Worm (Caenorhabditis elegans) whole organism, L1 larva: Measurements from ENCODE around the gene F42A8.1.

ENCODE experiments used
- C04F5.9 ChIP-seq: sonication (generic microtip); optimal IDR thresholded peaks from 2 replicates; lab custom pipeline; 2016; ENCODE audit warnings: missing genetic modification characterization, missing compliant biosample characterization
- C34B4.2 ChIP-seq: sonication (generic microtip); optimal IDR thresholded peaks from 2 replicates; lab custom pipeline; 2017; ENCODE audit warnings: mild to moderate bottlenecking, missing genetic modification characterization, missing compliant biosample characterization
- aha-1 ChIP-seq: fragments of 150-350 bp; optimal IDR thresholded peaks from 2 replicates; lab custom pipeline; 2014; ENCODE audit warnings: missing biosample characterization, missing genetic modification characterization
- alr-1 ChIP-seq: fragments of 200-800 bp; sonication (Bioruptor generic); optimal IDR thresholded peaks from 2 replicates; lab custom pipeline; 2018; ENCODE audit warnings: borderline replicate concordance, mild to moderate bottlenecking, missing genetic modification characterization, missing compliant biosample characterization
- aly-2 ChIP-seq: fragments of 150-350 bp; optimal IDR thresholded peaks from 2 replicates; lab custom pipeline; 2014; ENCODE audit warnings: missing biosample characterization, missing genetic modification characterization
- ama-1 ChIP-seq: fragments of 150-350 bp; optimal IDR thresholded peaks from 2 replicates; lab custom pipeline; 2014
- blmp-1 ChIP-seq: fragments of 150-350 bp; optimal IDR thresholded peaks from 2 replicates; lab custom pipeline; 2014; ENCODE audit warnings: missing biosample characterization, missing genetic modification characterization
- ceh-63 ChIP-seq: fragments of 200-800 bp; sonication (Bioruptor generic); optimal IDR thresholded peaks from 2 replicates; lab custom pipeline; 2018; ENCODE audit warnings: mild to moderate bottlenecking, missing genetic modification characterization, missing compliant biosample characterization
- ceh-8 ChIP-seq: fragments of 200-800 bp; sonication (Bioruptor generic); optimal IDR thresholded peaks from 2 replicates; lab custom pipeline; 2018; ENCODE audit warnings: mild to moderate bottlenecking, missing genetic modification characterization, moderate library complexity, missing compliant biosample characterization
- ces-1 ChIP-seq: fragments of 150-350 bp; optimal IDR thresholded peaks from 2 replicates; lab custom pipeline; 2014; ENCODE audit warnings: missing biosample characterization, missing genetic modification reagents, missing genetic modification characterization
- dpl-1 ChIP-seq, 3 experiments: fragments of 150-350 bp in 2 of 3; sonication (generic microtip) in 1 of 3; optimal IDR thresholded peaks; 2 replicates each; lab custom pipeline; 2014 to 2017; ENCODE audit warnings: missing biosample characterization in 3 of 3, missing genetic modification characterization in 3 of 3, missing genetic modification reagents in 3 of 3
- efl-1 ChIP-seq, 4 experiments: fragments of 150-350 bp; optimal IDR thresholded peaks in 3 of 4; peaks in 1 of 4; 1 replicate in 1 of 4; 2 replicates in 3 of 4; lab custom pipeline; 2014; ENCODE audit warnings: missing biosample characterization in 2 of 4, missing genetic modification characterization in 2 of 4, missing genetic modification reagents in 2 of 4
- efl-3 ChIP-seq: fragments of 200-800 bp; sonication (Bioruptor generic); optimal IDR thresholded peaks from 2 replicates; lab custom pipeline; 2018; ENCODE audit warnings: mild to moderate bottlenecking, missing genetic modification characterization, missing compliant biosample characterization
- egl-13 ChIP-seq: sonication (generic microtip); optimal IDR thresholded peaks from 2 replicates; lab custom pipeline; 2016; ENCODE audit warnings: missing genotype, missing genetic modification reagents, missing genetic modification characterization, missing compliant biosample characterization
- ets-5 ChIP-seq: fragments of 200-800 bp; sonication (Bioruptor generic); IDR thresholded peaks from 2 replicates; pipeline ENCODE4 v1.3.6; 2022; ENCODE audit warnings: missing genetic modification characterization, missing compliant biosample characterization
- fkh-10 ChIP-seq: sonication (generic microtip); optimal IDR thresholded peaks from 2 replicates; lab custom pipeline; 2017; ENCODE audit warnings: missing biosample characterization, missing genetic modification reagents, missing genetic modification characterization
- fkh-4 ChIP-seq: sonication (generic microtip); optimal IDR thresholded peaks from 2 replicates; lab custom pipeline; 2016; ENCODE audit warnings: missing compliant biosample characterization, missing genetic modification characterization, borderline replicate concordance
- hlh-17 ChIP-seq: fragments of 200-800 bp; sonication (Bioruptor generic); optimal IDR thresholded peaks from 2 replicates; lab custom pipeline; 2018; ENCODE audit warnings: missing genetic modification characterization, mild to moderate bottlenecking, missing compliant biosample characterization, moderate library complexity, borderline replicate concordance
- isw-1 ChIP-seq: fragments of 200-800 bp; sonication (Bioruptor generic); IDR thresholded peaks from 2 replicates; pipeline ENCODE4 v1.3.6; 2022; ENCODE audit warnings: missing genetic modification characterization, missing compliant biosample characterization
- lin-13 ChIP-seq: fragments of 150-350 bp; optimal IDR thresholded peaks from 2 replicates; lab custom pipeline; 2014; ENCODE audit warnings: missing biosample characterization, missing genetic modification reagents, missing genetic modification characterization
- lin-14 ChIP-seq: fragments of 200-800 bp; sonication (Bioruptor generic); optimal IDR thresholded peaks from 2 replicates; lab custom pipeline; 2018; ENCODE audit warnings: mild to moderate bottlenecking, missing genetic modification characterization, moderate library complexity, missing compliant biosample characterization
- lin-15B ChIP-seq: fragments of 150-350 bp; sonication (generic microtip); optimal IDR thresholded peaks from 3 replicates; lab custom pipeline; 2014; ENCODE audit warnings: missing biosample characterization, missing genetic modification characterization
- lin-35 ChIP-seq, 2 experiments: fragments of 150-350 bp; optimal IDR thresholded peaks; 2 replicates each; lab custom pipeline; 2014; ENCODE audit warnings: missing biosample characterization in 2 of 2, missing genetic modification characterization in 2 of 2, missing genetic modification reagents in 2 of 2
- lir-3 ChIP-seq: sonication (generic microtip); optimal IDR thresholded peaks from 2 replicates; lab custom pipeline; 2016; ENCODE audit warnings: mild to moderate bottlenecking, missing genetic modification characterization, moderate library complexity, missing compliant biosample characterization; ENCODE audit not compliant: poor library complexity
- lsy-2 ChIP-seq, 2 experiments: fragments of 150-350 bp; optimal IDR thresholded peaks; 2 replicates each; lab custom pipeline; 2014; ENCODE audit warnings: missing biosample characterization in 2 of 2, missing genetic modification characterization in 2 of 2
- mab-9 ChIP-seq: fragments of 200-800 bp; sonication (Bioruptor generic); IDR thresholded peaks from 2 replicates; pipeline ENCODE4 v1.3.6; 2022; ENCODE audit warnings: missing genetic modification reagents, missing genetic modification characterization, missing compliant biosample characterization
- mef-2 ChIP-seq: fragments of 150-350 bp; optimal IDR thresholded peaks from 2 replicates; lab custom pipeline; 2014; ENCODE audit warnings: missing biosample characterization, missing genetic modification characterization
- nhr-11 ChIP-seq: fragments of 150-350 bp; optimal IDR thresholded peaks from 2 replicates; lab custom pipeline; 2014; ENCODE audit warnings: missing biosample characterization, missing genetic modification characterization
- nhr-12 ChIP-seq: sonication (generic microtip); optimal IDR thresholded peaks from 2 replicates; lab custom pipeline; 2017; ENCODE audit warnings: missing biosample characterization, missing genetic modification characterization
- nhr-19 ChIP-seq: fragments of 200-800 bp; sonication (Bioruptor generic); conservative IDR thresholded peaks from 2 replicates; pipeline ENCODE4 v1.3.6; 2022; ENCODE audit warnings: missing genetic modification characterization, missing compliant biosample characterization
- nhr-20 ChIP-seq: sonication (generic microtip); optimal IDR thresholded peaks from 2 replicates; lab custom pipeline; 2016; ENCODE audit warnings: mild to moderate bottlenecking, missing genetic modification characterization, missing compliant biosample characterization
- nhr-237 ChIP-seq: fragments of 150-350 bp; optimal IDR thresholded peaks from 2 replicates; lab custom pipeline; 2014; ENCODE audit warnings: missing biosample characterization, missing genetic modification characterization
- nhr-28 ChIP-seq: fragments of 150-350 bp; optimal IDR thresholded peaks from 2 replicates; lab custom pipeline; 2014; ENCODE audit warnings: missing biosample characterization, missing genetic modification characterization
- nhr-71 ChIP-seq: sonication (generic microtip); optimal IDR thresholded peaks from 2 replicates; lab custom pipeline; 2016; ENCODE audit warnings: mild to moderate bottlenecking, missing genetic modification characterization, moderate library complexity, missing compliant biosample characterization
- nhr-76 ChIP-seq: sonication (generic microtip); optimal IDR thresholded peaks from 2 replicates; lab custom pipeline; 2017; ENCODE audit warnings: missing biosample characterization, missing genetic modification characterization
- nhr-85 ChIP-seq: sonication (generic microtip); peaks from one replicate; lab custom pipeline; 2016; ENCODE audit warnings: missing genetic modification characterization, inconsistent platforms, missing compliant biosample characterization
- nhr-90 ChIP-seq: sonication (generic microtip); optimal IDR thresholded peaks from 2 replicates; lab custom pipeline; 2016; ENCODE audit warnings: mild to moderate bottlenecking, missing genetic modification characterization, missing compliant biosample characterization; ENCODE audit not compliant: poor library complexity
- pax-3 ChIP-seq: fragments of 200-800 bp; sonication (Bioruptor generic); optimal IDR thresholded peaks from 2 replicates; lab custom pipeline; 2018; ENCODE audit warnings: mild to moderate bottlenecking, missing genetic modification characterization, moderate library complexity, missing compliant biosample characterization
- pqm-1 ChIP-seq: sonication (generic microtip); optimal IDR thresholded peaks from 3 replicates; lab custom pipeline; 2017; ENCODE audit warnings: missing biosample characterization, missing genetic modification characterization
- rnt-1 ChIP-seq: sonication (generic microtip); optimal IDR thresholded peaks from 2 replicates; lab custom pipeline; 2016; ENCODE audit warnings: mild to moderate bottlenecking, missing genetic modification characterization, moderate library complexity, missing compliant biosample characterization
- skn-1 ChIP-seq: fragments of 150-350 bp; optimal IDR thresholded peaks from 2 replicates; lab custom pipeline; 2014; ENCODE audit warnings: missing biosample characterization, missing genetic modification characterization
- snpc-4 ChIP-seq: fragments of 150-350 bp; optimal IDR thresholded peaks from 2 replicates; lab custom pipeline; 2014; ENCODE audit warnings: missing biosample characterization, missing genetic modification characterization
- snu-23 ChIP-seq: sonication (generic microtip); optimal IDR thresholded peaks from 2 replicates; lab custom pipeline; 2016; ENCODE audit warnings: missing genetic modification characterization, missing compliant biosample characterization
- sup-37 ChIP-seq: fragments of 200-800 bp; sonication (Bioruptor generic); optimal IDR thresholded peaks from 2 replicates; lab custom pipeline; 2018; ENCODE audit warnings: mild to moderate bottlenecking, missing genetic modification characterization, missing compliant biosample characterization
- unc-30 ChIP-seq: sonication (generic microtip); optimal IDR thresholded peaks from 2 replicates; lab custom pipeline; 2017; ENCODE audit warnings: missing biosample characterization, missing genetic modification characterization
- unc-98 ChIP-seq: fragments of 200-800 bp; sonication (Bioruptor generic); IDR thresholded peaks from 2 replicates; pipeline ENCODE4 v1.3.6; 2022; ENCODE audit warnings: missing genetic modification characterization, missing compliant biosample characterization
- xbp-1 ChIP-seq: sonication (generic microtip); optimal IDR thresholded peaks from 2 replicates; lab custom pipeline; 2016; ENCODE audit warnings: missing genetic modification characterization, missing compliant biosample characterization

F42A8.1 gene

ce11 chrII:9352669-9353068 lies 6.3 kb upstream of the F42A8.1 start, which contains the start of the genes sdhb-1 and cup-15:
sdhb-1 (minus strand) TSS chrII:9352731.
cup-15 (plus strand) TSS chrII:9353000.
- TF ChIP-seq ets-5 (GFP tag; lab: Robert Waterston, UW) (no peak), pqm-1 (no peak), efl-3 (GFP tag; lab: Kevin White, UChicago) (no peak), lin-15B (tag; lab: Kevin White, UChicago) (no peak), nhr-11 (tag; lab: Kevin White, UChicago) (no peak), blmp-1 (tag; lab: Kevin White, UChicago) (peak; percentile 27), pax-3 (tag; lab: Kevin White, UChicago) (no peak), rnt-1 (no peak), unc-98 (GFP tag; lab: Robert Waterston, UW) (no peak), lir-3 (tag; lab: Kevin White, UChicago) (no peak), dpl-1 (GFP tag; optimal IDR thresholded peaks at IDR 0.05; lab: Kevin White, UChicago) (peak in 2 of 3 experiments; percentile 0 to 46), alr-1 (tag; lab: Kevin White, UChicago) (no peak), efl-1 (optimal IDR thresholded peaks at IDR 0.05; lab: Kevin White, UChicago) (peak; percentile 13 to 14), efl-1 (GFP tag; optimal IDR thresholded peaks at IDR 0.05 in 1 of 2; lab: Kevin White, UChicago) (no peak), lin-35 (GFP tag; optimal IDR thresholded peaks at IDR 0.05; lab: Kevin White, UChicago) (peak in 1 of 2 experiments; percentile 53), lin-14 (GFP tag; lab: Kevin White, UChicago) (peak; percentile 27), snu-23 (GFP tag; lab: Kevin White, UChicago) (peak; percentile 1), C34B4.2 (tag; lab: Kevin White, UChicago) (no peak), lsy-2 (tag; optimal IDR thresholded peaks at IDR 0.05; lab: Kevin White, UChicago) (peak; percentile 26 to 53), nhr-71 (peak; percentile 31)

DNA sequence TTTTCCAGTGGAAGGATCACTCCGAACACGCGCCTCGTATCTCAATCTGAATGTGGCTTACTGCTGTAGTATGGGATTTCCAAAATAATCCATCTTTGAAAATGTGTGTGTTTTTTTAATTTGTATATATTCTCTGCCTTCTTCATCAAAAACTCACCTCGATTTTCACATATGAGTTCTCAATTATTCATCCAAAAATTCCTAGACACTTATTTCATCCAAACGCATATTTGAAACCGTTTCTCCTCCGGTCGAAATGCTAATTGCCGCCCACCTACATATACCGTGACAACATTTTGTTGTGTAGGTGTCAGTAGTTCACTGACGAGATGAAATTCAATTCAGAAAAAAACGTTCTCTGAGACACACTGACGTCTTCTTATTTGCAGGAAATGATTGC lies 1.1 kb upstream of the F42A8.1 start:
- TF ChIP-seq ama-1, result no peak
- TF ChIP-seq snpc-4 (tag; lab: Kevin White, UChicago), result no peak
- TF ChIP-seq lin-35 (GFP tag; optimal IDR thresholded peaks at IDR 0.05; lab: Kevin White, UChicago), result no peak
- TF ChIP-seq nhr-237 (tag; lab: Kevin White, UChicago), result no peak
- no peak for TF ChIP-seq aly-2 (tag; lab: Kevin White, UChicago)
- no peak for TF ChIP-seq unc-30 (tag; lab: Kevin White, UChicago)
- no peak for TF ChIP-seq fkh-10
- TF ChIP-seq aha-1 (tag; lab: Kevin White, UChicago), result no peak
- TF ChIP-seq egl-13 (tag; lab: Kevin White, UChicago), result no peak
- TF ChIP-seq nhr-19 (GFP tag; lab: Robert Waterston, UW), result no peak
- TF ChIP-seq nhr-28 (tag; lab: Kevin White, UChicago), result no peak
- TF ChIP-seq pqm-1, result no peak
- TF ChIP-seq nhr-90 (tag; lab: Kevin White, UChicago), result no peak
- TF ChIP-seq skn-1 (tag; lab: Kevin White, UChicago), result no peak
- TF ChIP-seq C04F5.9 (tag; lab: Kevin White, UChicago), result no peak
- TF ChIP-seq mef-2 (tag; lab: Kevin White, UChicago), result no peak
- no peak for TF ChIP-seq ceh-63 (GFP tag; lab: Kevin White, UChicago)
- TF ChIP-seq xbp-1, result no peak

ce11 chrII:9345794-9346193 lies 596 bp downstream of the F42A8.1 start:
- TF ChIP-seq fkh-10 (no peak), fkh-4 (no peak), ceh-8 (no peak), blmp-1 (tag; lab: Kevin White, UChicago) (peak; percentile 55), lin-13 (GFP tag; lab: Kevin White, UChicago) (no peak), hlh-17 (GFP tag; lab: Kevin White, UChicago) (no peak), lin-15B (tag; lab: Kevin White, UChicago) (no peak), sup-37 (GFP tag; lab: Kevin White, UChicago) (no peak), aly-2 (tag; lab: Kevin White, UChicago) (no peak), nhr-12 (tag; lab: Kevin White, UChicago) (no peak), nhr-85 (peak; percentile 64), lin-14 (GFP tag; lab: Kevin White, UChicago) (no peak), nhr-76 (tag; lab: Kevin White, UChicago) (no peak), unc-98 (GFP tag; lab: Robert Waterston, UW) (no peak), ces-1 (no peak), ceh-63 (GFP tag; lab: Kevin White, UChicago) (no peak), isw-1 (no peak), efl-1 (optimal IDR thresholded peaks at IDR 0.05; lab: Kevin White, UChicago) (no peak), efl-1 (GFP tag; optimal IDR thresholded peaks at IDR 0.05 in 1 of 2; lab: Kevin White, UChicago) (peak in 1 of 2 experiments; percentile 30), nhr-20 (tag; lab: Kevin White, UChicago) (no peak), dpl-1 (GFP tag; optimal IDR thresholded peaks at IDR 0.05; lab: Kevin White, UChicago) (no peak), mab-9 (no peak), C04F5.9 (tag; lab: Kevin White, UChicago) (no peak), nhr-90 (tag; lab: Kevin White, UChicago) (no peak)
- TF ChIP-seq, all 84 proteins: peak for 3
